Fruit fly (Drosophila melanogaster): ENCODE measurements around the gene CG31697.

Gene CG31697

DNA sequence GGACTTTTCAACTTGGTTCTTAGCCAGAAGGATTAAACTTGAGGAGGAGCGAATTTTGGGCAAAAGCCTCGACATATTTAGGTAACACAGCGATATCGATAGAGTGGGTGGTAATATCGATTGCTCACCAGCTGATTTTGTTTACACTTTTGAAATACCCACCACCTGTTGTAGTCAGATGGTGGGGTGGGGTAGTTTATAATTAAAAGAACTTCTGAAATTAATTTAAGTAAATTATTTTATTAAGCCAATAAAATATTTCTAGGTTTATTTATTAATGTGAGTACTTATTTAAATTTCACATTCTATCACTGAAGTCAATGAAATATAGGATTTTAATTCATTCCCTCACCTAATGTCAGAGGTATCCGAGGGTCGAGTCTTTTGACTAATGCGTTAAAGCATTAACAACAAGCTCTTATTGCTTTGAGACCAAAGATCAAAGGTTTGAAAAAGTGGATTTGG, 45.2 kb upstream of the CG31697 start, which contains the start of the genes CG10194 and CG18094:
CG10194 (minus strand) TSS at position 108 of the 465 bp plus-strand sequence.
CG18094 (plus strand) TSS at position 266 of the 465 bp plus-strand sequence.
- TF ChIP-seq CG2116 (GFP tag; optimal IDR thresholded peaks at IDR 0.05) (peak; percentile 51), CG9215 (GFP tag; IDR thresholded peaks at IDR 0.05) (peak; percentile 11; the same call in 1 of the 2 replicates), Hr3 (GFP tag; optimal IDR thresholded peaks at IDR 0.05) (peak; percentile 57), seq (GFP tag; IDR thresholded peaks at IDR 0.05) (peak; percentile 55; the same call in 1 of the 2 replicates), CG7928 (GFP tag; optimal IDR thresholded peaks at IDR 0.05) (no peak), bigmax (GFP tag; optimal IDR thresholded peaks at IDR 0.05) (no peak), fd3F (GFP tag; optimal IDR thresholded peaks at IDR 0.05) (no peak), rib (GFP tag; IDR thresholded peaks at IDR 0.05) (no peak), prd (optimal IDR thresholded peaks at IDR 0.05) (no peak), prd (GFP tag; IDR thresholded peaks at IDR 0.05) (peak; percentile 51; the same call in 2 of the 3 replicates), sqz (GFP tag; optimal IDR thresholded peaks at IDR 0.05) (no peak), CG32532 (GFP tag; IDR thresholded peaks at IDR 0.05) (peak; percentile 74; the same call in 1 of the 2 replicates), CG8281 (tag; optimal IDR thresholded peaks at IDR 0.05) (no peak), CG10654 (GFP tag; optimal IDR thresholded peaks at IDR 0.05) (peak; percentile 16), Dll (GFP tag; IDR thresholded peaks at IDR 0.05; ENCODE audit: partially characterized antibody) (peak; percentile 72), CG9797 (GFP tag; optimal IDR thresholded peaks at IDR 0.05) (no peak), Med (GFP tag) (peak; percentile 71), Atf6 (GFP tag; IDR thresholded peaks at IDR 0.05) (0 out of 2 replicates have a peak, but pooled peaks have one; percentile 33), lola (GFP tag; optimal IDR thresholded peaks at IDR 0.05) (no peak), CG15514 (GFP tag; optimal IDR thresholded peaks at IDR 0.05) (peak; percentile 20), Bdp1 (GFP tag; optimal IDR thresholded peaks at IDR 0.05) (no peak), Xbp1 (GFP tag; optimal IDR thresholded peaks at IDR 0.05) (peak; percentile 52), fru (optimal IDR thresholded peaks at IDR 0.05) (no peak), CG9817 (tag; optimal IDR thresholded peaks at IDR 0.05) (no peak), slbo (GFP tag; IDR thresholded peaks at IDR 0.05) (peak; percentile 71), HHEX (GFP tag; optimal IDR thresholded peaks at IDR 0.05) (peak; percentile 28), CG14050 (GFP tag; IDR thresholded peaks at IDR 0.05) (no peak), Pdp1 (GFP tag; optimal IDR thresholded peaks at IDR 0.05) (peak; percentile 2 to 81), CG2202 (tag; optimal IDR thresholded peaks at IDR 0.05) (peak; percentile 3), sens (GFP tag) (peak; percentile 27), CG34224 (GFP tag; IDR thresholded peaks at IDR 0.05; ENCODE audit: partially characterized antibody) (peak; percentile 78), HmgD (GFP tag; optimal IDR thresholded peaks at IDR 0.05) (no peak), CG4617 (GFP tag; optimal IDR thresholded peaks at IDR 0.05; ENCODE audit: borderline replicate concordance) (peak; percentile 22), Adf1 (GFP tag; IDR thresholded peaks at IDR 0.05) (0 out of 2 replicates have a peak, but pooled peaks have one; percentile 18), CG9609 (GFP tag; optimal IDR thresholded peaks at IDR 0.05) (no peak), CG10543 (GFP tag; optimal IDR thresholded peaks at IDR 0.05) (no peak), esg (GFP tag; conservative IDR thresholded peaks at IDR 0.05) (0 out of 2 replicates have a peak, but pooled peaks have one; percentile 32), D19A (tag; optimal IDR thresholded peaks at IDR 0.05) (peak; percentile 41), CG12659 (GFP tag; optimal IDR thresholded peaks at IDR 0.05) (peak; percentile 35), pzg (GFP tag; optimal IDR thresholded peaks at IDR 0.05) (peak; percentile 41), Dek (tag; optimal IDR thresholded peaks at IDR 0.05) (peak; percentile 25), ato (GFP tag; IDR thresholded peaks at IDR 0.05; ENCODE audit: partially characterized antibody) (no peak), btn (GFP tag; optimal IDR thresholded peaks at IDR 0.05) (no peak), CG7556 (GFP tag; optimal IDR thresholded peaks at IDR 0.05) (no peak), Bgb (GFP tag; IDR thresholded peaks at IDR 0.05; ENCODE audit: partially characterized antibody) (peak; percentile 66; the same call in 1 of the 2 replicates), caup (GFP tag; optimal IDR thresholded peaks at IDR 0.05; ENCODE audit: severe bottlenecking) (no peak), az2 (GFP tag; optimal IDR thresholded peaks at IDR 0.05) (peak; percentile 56), insv (GFP tag; optimal IDR thresholded peaks at IDR 0.05) (no peak), CG8944 (GFP tag; optimal IDR thresholded peaks at IDR 0.05) (no peak), stc (GFP tag; IDR thresholded peaks at IDR 0.05) (peak; percentile 34; the same call in 1 of the 2 replicates)

Measured in whole organism, embryonic.